Worm (Caenorhabditis elegans): ENCODE measurements around the gene egrh-2.

DNA sequence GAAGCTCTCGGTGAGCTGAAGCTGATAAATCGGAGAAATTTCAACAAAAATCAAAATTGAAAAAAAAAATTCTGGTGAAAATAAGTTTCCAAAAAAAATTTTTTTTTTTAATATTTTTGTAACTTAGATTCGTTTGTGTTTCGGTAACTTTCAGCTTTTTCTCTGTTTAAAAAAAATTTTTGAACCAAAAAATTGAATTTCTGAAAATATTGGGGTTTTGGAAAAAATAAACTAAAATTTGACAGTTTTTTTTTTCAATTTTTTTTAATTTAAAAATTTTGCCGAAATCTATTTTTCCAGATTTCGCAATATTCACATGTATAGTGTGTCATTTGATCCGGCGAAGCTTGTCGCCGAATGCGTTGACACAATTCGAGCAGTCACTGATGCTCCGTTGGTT, 8.7 kb upstream of the egrh-2 start, which contains the start of gene Y55F3AM.5:
- no peak for TF ChIP-seq R02D3.7 (tag; optimal IDR thresholded peaks at IDR 0.05)
- no peak for TF ChIP-seq elt-1 (tag; optimal IDR thresholded peaks at IDR 0.05)
- no peak for TF ChIP-seq tbx-2 (tag; optimal IDR thresholded peaks at IDR 0.05)
- no peak for TF ChIP-seq zag-1 (tag; optimal IDR thresholded peaks at IDR 0.05)
- TF ChIP-seq snpc-4 (tag; optimal IDR thresholded peaks at IDR 0.05) = no peak
- TF ChIP-seq nhr-77 (tag; optimal IDR thresholded peaks at IDR 0.05) = no peak
- TF ChIP-seq nfya-1 (tag; optimal IDR thresholded peaks at IDR 0.05; ENCODE audit: insufficient read depth) = no peak
- TF ChIP-seq daf-12 (tag; optimal IDR thresholded peaks at IDR 0.05) = no peak

Data from whole organism, L3 larva.